Fruit fly (Drosophila melanogaster) whole organism: Measurements from ENCODE around the gene SPE.

ENCODE experiments used
- EcR ChIP-seq, 2 experiments: fragments of >200 bp; optimal IDR thresholded peaks; 2 replicates each; lab custom pipeline; 2017; ENCODE audit warnings: missing biosample characterization in 2 of 2, missing genetic modification characterization in 2 of 2, missing genetic modification reagents in 2 of 2
- pan ChIP-seq: fragments of >200 bp; optimal IDR thresholded peaks from 2 replicates; lab custom pipeline; 2017
- psq ChIP-seq: fragments of >200 bp; optimal IDR thresholded peaks from 2 replicates; lab custom pipeline; 2017
- usp ChIP-seq: fragments of >200 bp; optimal IDR thresholded peaks from 2 replicates; lab custom pipeline; 2017; ENCODE audit warnings: missing biosample characterization, missing genetic modification characterization, mixed read lengths

DNA sequence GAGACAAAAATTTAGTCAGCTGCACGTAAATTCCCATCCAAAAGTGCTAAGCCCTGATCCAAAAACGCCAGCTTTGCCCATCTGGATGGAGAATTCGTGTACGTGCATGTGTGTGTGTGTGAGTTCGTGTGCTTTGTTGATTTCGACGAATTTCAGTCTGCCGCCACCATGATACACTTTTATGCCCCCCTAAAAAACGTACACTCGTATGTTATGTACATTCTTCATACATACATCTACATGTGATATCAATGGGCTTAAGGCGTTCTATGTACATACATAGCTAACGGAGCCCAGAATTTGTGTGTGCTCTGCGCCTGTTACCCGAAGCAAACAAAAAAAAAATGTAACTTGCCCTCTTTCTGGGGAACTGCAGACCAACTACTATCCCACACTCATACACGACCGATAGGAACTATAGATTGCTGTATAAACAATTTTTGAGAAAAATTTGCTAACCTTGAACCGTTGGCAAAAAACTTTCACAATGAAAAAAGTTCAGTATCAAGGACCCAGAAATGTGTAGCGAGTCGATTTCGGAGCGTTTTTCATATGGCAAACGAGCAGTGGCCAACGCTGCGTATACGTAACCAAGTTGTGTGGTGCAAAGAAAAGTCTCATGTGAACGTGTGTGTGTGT lies 39.8 kb downstream of the SPE start:
- TF ChIP-seq psq (lab: Kevin White, UChicago) (no peak), pan (lab: Kevin White, UChicago) (no peak), EcR (GFP tag; optimal IDR thresholded peaks at IDR 0.05; lab: Kevin White, UChicago) (no peak), usp (no peak)
